Worm (Caenorhabditis elegans) whole organism, midembryonic: ENCODE measurements around the gene gtap-1.

Experiments used
- T22C8.4 ChIP-seq: fragments of 200-800 bp; sonication (Bioruptor generic); IDR thresholded peaks from 2 replicates; pipeline ENCODE4 v1.3.6; 2022; ENCODE audit warnings: missing genetic modification characterization, missing compliant biosample characterization
- cog-1 ChIP-seq: sonication (generic microtip); optimal IDR thresholded peaks from 2 replicates; lab custom pipeline; 2016; ENCODE audit warnings: missing genetic modification characterization, missing compliant biosample characterization
- flt-1 ChIP-seq: fragments of 200-800 bp; sonication (Bioruptor generic); IDR thresholded peaks from 2 replicates; pipeline ENCODE4 v1.3.6; 2022; ENCODE audit warnings: missing genetic modification characterization, missing compliant biosample characterization
- klf-2 ChIP-seq: fragments of 200-800 bp; sonication (Bioruptor generic); conservative IDR thresholded peaks from 2 replicates; pipeline ENCODE4 v1.3.6; 2022; ENCODE audit warnings: missing genetic modification reagents, missing genetic modification characterization, missing compliant biosample characterization
- med-1 ChIP-seq: sonication (generic microtip); optimal IDR thresholded peaks from 2 replicates; lab custom pipeline; 2017; ENCODE audit warnings: missing genetic modification characterization, mild to moderate bottlenecking, missing compliant biosample characterization, antibody characterized with exemption, missing genetic modification reagents; ENCODE audit not compliant: insufficient read depth
- ref-1 ChIP-seq: fragments of 200-800 bp; sonication (Bioruptor generic); conservative IDR thresholded peaks from 2 replicates; pipeline ENCODE4 v1.3.6; 2022; ENCODE audit warnings: missing genetic modification reagents, missing genetic modification characterization, missing compliant biosample characterization
- tab-1 ChIP-seq: fragments of 200-800 bp; sonication (Bioruptor generic); IDR thresholded peaks from 2 replicates; pipeline ENCODE4 v1.3.6; 2022; ENCODE audit warnings: missing genetic modification characterization, missing compliant biosample characterization
- ztf-23 ChIP-seq: fragments of 200-800 bp; sonication (Bioruptor generic); IDR thresholded peaks from 2 replicates; pipeline ENCODE4 v1.3.6; 2022; ENCODE audit warnings: missing genetic modification reagents, missing genetic modification characterization, missing compliant biosample characterization
- ztf-29 ChIP-seq: fragments of 200-800 bp; sonication (Bioruptor generic); IDR thresholded peaks from 2 replicates; pipeline ENCODE4 v1.3.6; 2022; ENCODE audit warnings: missing genetic modification reagents, missing genetic modification characterization, missing compliant biosample characterization

The gtap-1 gene

ce11 chrII:5844694-5845129 lies 11.7 kb upstream of the gtap-1 start:
- TF ChIP-seq klf-2 (peak; percentile 53; the same call in 1 of the 2 replicates), tab-1 (GFP tag; lab: Robert Waterston, UW) (peak; percentile 61; the same call in 1 of the 2 replicates), ztf-29 (peak; percentile 83), med-1 (GFP tag; lab: Kevin White, UChicago) (peak; percentile 34), ref-1 (GFP tag; lab: Robert Waterston, UW) (no peak), flt-1 (GFP tag; lab: Robert Waterston, UW) (peak; percentile 90), ztf-23 (GFP tag; lab: Robert Waterston, UW) (peak; percentile 90), cog-1 (tag; lab: Kevin White, UChicago) (peak; percentile 99), T22C8.4 (GFP tag; lab: Robert Waterston, UW) (peak; percentile 74; the same call in 1 of the 2 replicates)

DNA sequence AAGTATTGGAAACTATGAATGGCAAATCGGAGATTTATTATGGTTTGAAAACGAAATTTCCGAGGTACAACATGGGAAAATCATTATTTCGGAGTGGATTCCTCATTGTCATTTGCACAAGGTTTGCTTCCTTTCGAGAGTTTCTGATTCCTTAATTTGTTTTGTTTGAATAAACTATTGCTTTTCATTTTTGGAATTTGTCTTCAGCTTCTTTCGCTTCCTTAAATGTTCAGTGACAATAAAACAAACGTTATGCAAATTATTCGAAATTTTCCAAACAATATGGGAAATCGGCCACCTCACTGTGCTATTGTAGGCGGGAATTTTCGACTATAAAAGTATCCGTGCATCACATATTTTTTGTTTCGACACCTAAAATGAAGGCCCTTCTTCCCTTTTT lies 8.8 kb upstream of the gtap-1 start, which contains the start of gene nep-25:
TSS of gene nep-25 (plus strand) at position 375 of the 400 bp plus-strand sequence.
- no peak for TF ChIP-seq T22C8.4 (GFP tag; lab: Robert Waterston, UW)

- TF ChIP-seq ztf-29, result no peak
- no peak for TF ChIP-seq tab-1 (GFP tag; lab: Robert Waterston, UW)
- no peak for TF ChIP-seq ref-1 (GFP tag; lab: Robert Waterston, UW)
- TF ChIP-seq med-1 (GFP tag; lab: Kevin White, UChicago), result no peak
- no peak for TF ChIP-seq flt-1 (GFP tag; lab: Robert Waterston, UW)
- no peak for TF ChIP-seq klf-2
- no peak for TF ChIP-seq T22C8.4 (GFP tag; lab: Robert Waterston, UW)
- TF ChIP-seq cog-1 (tag; lab: Kevin White, UChicago), result no peak
- TF ChIP-seq ztf-23 (GFP tag; lab: Robert Waterston, UW), result no peak
These were observed 8.1 kb upstream of the gtap-1 start, which contains the start of gene lec-5 for ce11 chrII:5841053-5841547. Gene lec-5 (minus strand): TSS chrII:5841103.

- TF ChIP-seq flt-1 (GFP tag; lab: Robert Waterston, UW) (no peak), ztf-23 (GFP tag; lab: Robert Waterston, UW) (no peak), ref-1 (GFP tag; lab: Robert Waterston, UW) (no peak), ztf-29 (no peak), klf-2 (no peak), med-1 (GFP tag; lab: Kevin White, UChicago) (no peak), T22C8.4 (GFP tag; lab: Robert Waterston, UW) (no peak), cog-1 (tag; lab: Kevin White, UChicago) (no peak)
These were observed 6.2 kb upstream of the gtap-1 start, which contains the start of gene ZK1248.19 for ce11 chrII:5839227-5839626. Gene ZK1248.19 (minus strand): TSS chrII:5839414.

- no peak for TF ChIP-seq ztf-29
- no peak for TF ChIP-seq cog-1 (tag; lab: Kevin White, UChicago)
- no peak for TF ChIP-seq klf-2
- no peak for TF ChIP-seq tab-1 (GFP tag; lab: Robert Waterston, UW)
- no peak for TF ChIP-seq ref-1 (GFP tag; lab: Robert Waterston, UW)
- TF ChIP-seq T22C8.4 (GFP tag; lab: Robert Waterston, UW), result no peak
- TF ChIP-seq flt-1 (GFP tag; lab: Robert Waterston, UW), result no peak
- no peak for TF ChIP-seq med-1 (GFP tag; lab: Kevin White, UChicago)
- TF ChIP-seq ztf-23 (GFP tag; lab: Robert Waterston, UW), result no peak
These were observed 5.4 kb upstream of the gtap-1 start, which contains the start of gene ZK1248.15 for ce11 chrII:5838453-5838852. Gene ZK1248.15 (minus strand): TSS chrII:5838553.

- TF ChIP-seq cog-1 (tag; lab: Kevin White, UChicago) (peak; percentile 83), ztf-29 (no peak), ref-1 (GFP tag; lab: Robert Waterston, UW) (no peak), T22C8.4 (GFP tag; lab: Robert Waterston, UW) (no peak), ztf-23 (GFP tag; lab: Robert Waterston, UW) (peak; percentile 79; the same call in 1 of the 2 replicates), tab-1 (GFP tag; lab: Robert Waterston, UW) (no peak), flt-1 (GFP tag; lab: Robert Waterston, UW) (no peak), klf-2 (0 out of 2 replicates have a peak, but pooled peaks have one; percentile 14), med-1 (GFP tag; lab: Kevin White, UChicago) (no peak)
These were observed 3.2 kb upstream of the gtap-1 start, which contains the start of gene fzo-1 for ce11 chrII:5836153-5836719. Gene fzo-1 (minus strand): TSS chrII:5836203.

DNA sequence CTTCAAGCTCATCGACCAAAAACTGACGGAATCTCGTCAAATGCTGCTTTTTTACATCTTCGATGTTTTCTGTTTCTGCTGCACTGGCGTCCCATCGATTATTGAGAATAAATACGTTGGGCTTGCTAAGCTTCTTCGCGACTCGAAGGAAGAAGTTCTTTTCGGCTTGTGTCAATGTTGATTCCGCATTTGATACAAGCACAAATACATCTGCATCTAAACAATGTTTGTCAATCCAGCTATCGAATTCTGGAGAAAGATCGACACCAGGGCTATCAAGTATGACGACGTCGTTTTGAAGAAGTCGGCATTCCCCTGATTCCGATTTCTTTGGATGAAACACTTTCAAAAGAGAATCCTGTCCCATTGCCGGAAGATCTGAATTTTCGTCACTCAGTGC lies 2.1 kb upstream of the gtap-1 start:
- TF ChIP-seq ztf-23 (GFP tag; lab: Robert Waterston, UW) (no peak), tab-1 (GFP tag; lab: Robert Waterston, UW) (no peak), ref-1 (GFP tag; lab: Robert Waterston, UW) (no peak)

- TF ChIP-seq tab-1 (GFP tag; lab: Robert Waterston, UW) (no peak), med-1 (GFP tag; lab: Kevin White, UChicago) (no peak), cog-1 (tag; lab: Kevin White, UChicago) (no peak), ref-1 (GFP tag; lab: Robert Waterston, UW) (no peak), flt-1 (GFP tag; lab: Robert Waterston, UW) (no peak), ztf-23 (GFP tag; lab: Robert Waterston, UW) (no peak), klf-2 (no peak), ztf-29 (no peak), T22C8.4 (GFP tag; lab: Robert Waterston, UW) (no peak)
These were observed 1.7 kb downstream of the gtap-1 start for ce11 chrII:5831373-5831772.

DNA sequence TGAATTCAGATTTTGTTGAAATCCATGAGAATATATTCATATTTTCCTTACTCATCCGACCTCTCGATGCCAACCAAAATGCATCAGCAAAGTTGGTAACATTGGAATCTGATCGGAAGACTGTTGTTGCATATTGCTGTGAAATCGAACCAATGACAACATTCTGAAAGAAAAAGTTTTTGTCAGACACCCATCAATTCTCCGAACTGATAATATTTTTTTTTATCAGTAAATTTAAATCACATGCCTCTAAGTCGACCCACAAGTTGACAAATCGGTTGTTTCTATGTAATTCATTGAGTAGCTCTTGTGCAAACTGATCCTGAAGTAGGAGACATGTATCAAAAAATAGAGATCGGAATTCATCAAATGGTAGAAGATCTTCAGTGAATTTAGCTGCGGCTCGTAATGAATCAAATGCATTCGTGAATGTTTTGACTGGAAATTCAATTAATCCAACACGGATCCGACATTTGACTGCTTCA lies 3.1 kb downstream of the gtap-1 start, which contains the start of gene col-74:
TSS of gene col-74 (plus strand) at position 435 of the 485 bp plus-strand sequence.
- TF ChIP-seq tab-1 (GFP tag; lab: Robert Waterston, UW) (no peak), T22C8.4 (GFP tag; lab: Robert Waterston, UW) (no peak), klf-2 (no peak), med-1 (GFP tag; lab: Kevin White, UChicago) (no peak)
